Worm (Caenorhabditis elegans): ENCODE data around the gene unc-58.

unc-58 gene

DNA sequence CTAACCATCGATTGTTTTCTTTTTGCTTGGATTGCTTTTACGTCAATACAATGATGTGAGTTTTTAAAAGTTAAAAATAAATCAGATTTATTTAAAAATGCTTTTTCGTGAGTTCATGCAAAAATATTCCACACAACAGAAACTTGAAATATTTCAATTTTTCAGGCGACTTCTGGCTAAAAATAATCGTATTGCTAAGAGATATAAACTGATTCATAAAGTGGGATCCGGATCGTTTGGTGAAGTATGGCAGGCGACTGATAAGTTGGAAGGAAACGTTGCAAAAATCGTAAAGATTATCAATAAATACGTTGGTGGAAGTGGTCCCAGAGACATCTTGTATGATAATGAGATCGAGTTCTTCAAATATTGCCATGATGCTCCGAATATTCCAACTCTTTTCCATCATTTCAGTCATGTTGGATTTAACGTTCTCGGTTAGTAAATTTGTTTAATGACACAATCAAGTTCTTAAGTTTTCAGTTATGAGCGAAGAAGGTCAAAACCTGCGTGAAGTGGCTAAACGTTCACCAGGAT lies 72.4 kb downstream of the unc-58 start, which contains the start of gene ZC373.3:
Gene ZC373.3, plus strand, starts transcription at position 51 of the 537 bp plus-strand sequence.
- TF ChIP-seq sea-2 (GFP tag; optimal IDR thresholded peaks at IDR 0.05) (no peak), ceh-9 (tag; optimal IDR thresholded peaks at IDR 0.05) (no peak)

DNA sequence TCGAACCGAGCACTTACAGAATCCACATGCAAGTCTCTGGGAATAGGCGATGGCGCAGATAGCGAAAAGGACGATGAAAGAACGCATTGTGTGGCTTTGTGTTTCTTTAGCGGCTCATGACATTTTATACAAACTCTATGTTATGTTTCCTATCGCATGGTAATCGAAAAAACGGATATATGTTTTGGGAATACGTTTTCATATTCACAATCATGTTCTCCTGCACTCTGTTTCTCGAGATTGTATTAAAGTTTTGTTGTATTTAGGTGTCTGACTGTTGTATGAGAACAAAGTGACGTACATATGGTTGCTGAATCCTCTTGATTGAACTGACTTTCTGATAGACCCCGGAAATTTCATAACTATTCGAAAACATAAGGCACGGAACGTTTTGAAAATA lies 74.7 kb downstream of the unc-58 start, which contains the start of gene ZC373.2:
Gene ZC373.2, minus strand, starts transcription at position 101 of the 400 bp plus-strand sequence.
- no peak for TF ChIP-seq mdl-1 (tag; optimal IDR thresholded peaks at IDR 0.05)
- no peak for TF ChIP-seq nhr-23 (tag; optimal IDR thresholded peaks at IDR 0.05)
- TF ChIP-seq elt-2 (tag; optimal IDR thresholded peaks at IDR 0.05), result no peak
- TF ChIP-seq snpc-4 (tag; optimal IDR thresholded peaks at IDR 0.05), result no peak
- no peak for TF ChIP-seq aly-2 (tag; optimal IDR thresholded peaks at IDR 0.05)
- TF ChIP-seq lin-15B (tag; optimal IDR thresholded peaks at IDR 0.05), result no peak
- TF ChIP-seq fkh-2 (tag; optimal IDR thresholded peaks at IDR 0.05), result no peak
- TF ChIP-seq hmg-11 (tag; optimal IDR thresholded peaks at IDR 0.05), result no peak
- no peak for TF ChIP-seq unc-62 (GFP tag; optimal IDR thresholded peaks at IDR 0.05)
- TF ChIP-seq nfya-1 (tag; optimal IDR thresholded peaks at IDR 0.05; ENCODE audit: insufficient read depth), result no peak
- TF ChIP-seq nhr-25 (tag; optimal IDR thresholded peaks at IDR 0.05), result no peak
- no peak for TF ChIP-seq R02D3.7 (tag; optimal IDR thresholded peaks at IDR 0.05)
- TF ChIP-seq ztf-4 (tag; optimal IDR thresholded peaks at IDR 0.05), result no peak
